Worm (Caenorhabditis elegans): ENCODE results near the gene fbxb-83.

- TF ChIP-seq ceh-30 (tag; optimal IDR thresholded peaks at IDR 0.05) (no peak), pqm-1 (tag; optimal IDR thresholded peaks at IDR 0.05) (no peak)
These were observed 13.0 kb upstream of the fbxb-83 start for ce11 chrIII:157980-158379.
